Worm (Caenorhabditis elegans) whole organism, young adult: ENCODE results near the gene T01G1.2.

Experiments used
- F39B2.1 ChIP-seq: fragments of 200-800 bp; sonication (Bioruptor generic); IDR thresholded peaks from 2 replicates; pipeline ENCODE4 v1.3.6; 2022; ENCODE audit warnings: missing genetic modification reagents, missing genetic modification characterization, missing compliant biosample characterization
- fkh-3 ChIP-seq: sonication (generic microtip); optimal IDR thresholded peaks from 2 replicates; lab custom pipeline; 2016; ENCODE audit warnings: mild to moderate bottlenecking, missing genetic modification characterization, missing compliant biosample characterization
- hmg-1.2 ChIP-seq: fragments of 200-800 bp; sonication (Bioruptor generic); IDR thresholded peaks from 2 replicates; pipeline ENCODE4 v1.3.6; 2022; ENCODE audit warnings: missing genetic modification reagents, missing genetic modification characterization, missing compliant biosample characterization
- hmg-20 ChIP-seq: fragments of 200-800 bp; sonication (Bioruptor generic); IDR thresholded peaks from 2 replicates; pipeline ENCODE4 v1.3.6; 2022; ENCODE audit warnings: missing genetic modification reagents, missing genetic modification characterization, missing compliant biosample characterization
- lin-35 ChIP-seq, 3 experiments: fragments of 150-350 bp in 2 of 3; sonication (generic microtip) in 1 of 3; optimal IDR thresholded peaks; 2 replicates each; lab custom pipeline; 2014 to 2018; ENCODE audit warnings: missing biosample characterization in 3 of 3, missing genetic modification characterization in 3 of 3, missing genetic modification reagents in 3 of 3
- snpc-3.4 ChIP-seq: sonication (generic microtip); optimal IDR thresholded peaks from 2 replicates; lab custom pipeline; 2017; ENCODE audit warnings: missing genetic modification characterization, mild to moderate bottlenecking, missing compliant biosample characterization, antibody characterized with exemption, moderate library complexity, missing genotype, missing genetic modification reagents
- ztf-18 ChIP-seq: sonication (generic microtip); optimal IDR thresholded peaks from 2 replicates; lab custom pipeline; 2016; ENCODE audit warnings: missing genotype, mild to moderate bottlenecking, missing genetic modification characterization, missing compliant biosample characterization

DNA sequence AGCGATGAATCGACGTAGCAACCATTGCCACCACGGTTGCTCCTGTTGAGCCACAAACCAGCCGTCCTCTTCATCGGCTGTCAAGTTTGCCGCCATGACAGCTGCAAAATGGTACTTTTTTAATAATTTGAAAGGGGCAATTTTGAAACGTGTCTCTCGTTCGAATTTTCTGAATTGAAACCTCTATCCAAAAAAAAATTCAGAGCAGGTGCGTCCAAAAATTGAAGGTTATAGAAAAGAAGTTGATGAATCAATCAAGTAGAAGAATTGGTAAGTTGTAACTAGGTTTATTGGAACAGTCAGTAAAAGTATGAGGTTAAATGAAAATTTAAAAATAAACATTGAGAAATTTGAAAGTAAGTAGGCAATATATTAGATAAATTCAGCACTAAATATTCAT lies 7.2 kb downstream of the T01G1.2 start, which contains the start of gene T01G1.4:
- TF ChIP-seq lin-35 (GFP tag; optimal IDR thresholded peaks at IDR 0.05; lab: Kevin White, UChicago) (no peak), F39B2.1 (GFP tag; lab: Robert Waterston, UW) (no peak), fkh-3 (no peak), hmg-20 (GFP tag; lab: Robert Waterston, UW) (no peak), ztf-18 (tag; lab: Kevin White, UChicago) (no peak), hmg-1.2 (GFP tag; lab: Robert Waterston, UW) (no peak), snpc-3.4 (tag; lab: Kevin White, UChicago) (no peak)
